Fruit fly (Drosophila melanogaster) whole organism, embryonic: ENCODE data around the gene unc-4.

Experiments used
- Aef1 ChIP-seq: fragments of 200-800 bp; sonication (Bioruptor generic); IDR thresholded peaks from 3 replicates; pipeline ENCODE4 v1.3.6; 2022; ENCODE audit warnings: missing biosample characterization, missing genetic modification characterization
- B-H1 ChIP-seq: fragments of 200-800 bp; sonication (Bioruptor generic); IDR thresholded peaks from 3 replicates; pipeline ENCODE4 v1.3.6; 2022; ENCODE audit warnings: missing biosample characterization, missing genetic modification characterization
- Blimp-1 ChIP-seq: fragments of 200-800 bp; sonication (Bioruptor generic); optimal IDR thresholded peaks from 3 replicates; lab custom pipeline; 2018; ENCODE audit warnings: missing biosample characterization, missing genetic modification characterization, mild to moderate bottlenecking, moderate library complexity, missing genetic modification reagents
- CG12155 ChIP-seq: fragments of 200-800 bp; sonication (Bioruptor generic); optimal IDR thresholded peaks from 3 replicates; lab custom pipeline; 2016; ENCODE audit warnings: missing biosample characterization, missing genetic modification characterization
- CG14860 ChIP-seq: fragments of 200-800 bp; sonication (Bioruptor generic); IDR thresholded peaks from 3 replicates; pipeline ENCODE4 v1.3.6; 2022; ENCODE audit warnings: missing biosample characterization, missing genetic modification characterization; ENCODE audit not compliant: partially characterized antibody
- CG1603 ChIP-seq: fragments of 200-800 bp; sonication (Bioruptor generic); optimal IDR thresholded peaks from 2 replicates; lab custom pipeline; 2019; ENCODE audit warnings: missing biosample characterization, mild to moderate bottlenecking, missing genetic modification characterization, moderate library complexity
- CG16779 ChIP-seq: fragments of 200-800 bp; sonication (Bioruptor generic); IDR thresholded peaks from 2 replicates; pipeline ENCODE4 v1.3.6; 2022; ENCODE audit warnings: missing biosample characterization, missing genetic modification characterization
- CG16813 ChIP-seq: fragments of 200-800 bp; sonication (Bioruptor generic); IDR thresholded peaks from 3 replicates; pipeline ENCODE4 v1.3.6; 2022; ENCODE audit warnings: missing biosample characterization, missing genetic modification characterization; ENCODE audit not compliant: partially characterized antibody
- CG17361 ChIP-seq: fragments of 200-800 bp; sonication (Bioruptor generic); IDR thresholded peaks from 3 replicates; pipeline ENCODE4 v1.3.6; 2022; ENCODE audit warnings: missing biosample characterization, missing genetic modification characterization
- CG17912 ChIP-seq: fragments of 200-800 bp; sonication (Bioruptor generic); optimal IDR thresholded peaks from 2 replicates; lab custom pipeline; 2018; ENCODE audit warnings: missing biosample characterization, mild to moderate bottlenecking, missing genetic modification characterization
- CG1832 ChIP-seq: fragments of 200-800 bp; sonication (Bioruptor generic); optimal IDR thresholded peaks from 2 replicates; lab custom pipeline; 2017; ENCODE audit warnings: missing biosample characterization, mild to moderate bottlenecking, missing genetic modification characterization, inconsistent platforms
- CG6175 ChIP-seq: fragments of 200-800 bp; sonication (Bioruptor generic); IDR thresholded peaks from 3 replicates; pipeline ENCODE4 v1.3.6; 2022; ENCODE audit warnings: missing biosample characterization, missing genetic modification characterization
- CG7271 ChIP-seq: fragments of 200-800 bp; sonication (Bioruptor generic); optimal IDR thresholded peaks from 2 replicates; lab custom pipeline; 2018; ENCODE audit warnings: missing biosample characterization, mild to moderate bottlenecking, missing genetic modification characterization, moderate library complexity
- CG7987 ChIP-seq: fragments of 200-800 bp; sonication (Bioruptor generic); optimal IDR thresholded peaks from 2 replicates; lab custom pipeline; 2018; ENCODE audit warnings: missing biosample characterization, mild to moderate bottlenecking, missing genetic modification characterization, moderate library complexity
- CG9817 ChIP-seq: fragments of 200-800 bp; sonication (Bioruptor generic); optimal IDR thresholded peaks from 2 replicates; lab custom pipeline; 2018; ENCODE audit warnings: missing biosample characterization, mild to moderate bottlenecking, missing genetic modification characterization, moderate library complexity
- CHES-1-like ChIP-seq: fragments of 200-800 bp; sonication (Bioruptor generic); optimal IDR thresholded peaks from 2 replicates; lab custom pipeline; 2016; ENCODE audit warnings: missing biosample characterization, missing genetic modification characterization
- Chrac-16 ChIP-seq: fragments of 200-800 bp; sonication (Bioruptor generic); optimal IDR thresholded peaks from 3 replicates; lab custom pipeline; 2016; ENCODE audit warnings: missing biosample characterization, missing genetic modification characterization
- Doc3 ChIP-seq: fragments of 200-800 bp; sonication (Bioruptor generic); IDR thresholded peaks from 3 replicates; pipeline ENCODE4 v1.3.6; 2022; ENCODE audit warnings: missing biosample characterization, missing genetic modification characterization; ENCODE audit not compliant: partially characterized antibody
- Hmr ChIP-seq: fragments of 200-800 bp; sonication (Bioruptor generic); optimal IDR thresholded peaks from 3 replicates; lab custom pipeline; 2017; ENCODE audit warnings: mild to moderate bottlenecking, missing biosample characterization, missing genetic modification reagents, missing genetic modification characterization
- Lpt ChIP-seq: fragments of >200 bp; optimal IDR thresholded peaks from 2 replicates; lab custom pipeline; 2018; ENCODE audit warnings: missing biosample characterization, missing genetic modification characterization
- NFAT ChIP-seq: fragments of 200-800 bp; sonication (Bioruptor generic); IDR thresholded peaks from 2 replicates; pipeline ENCODE4 v1.3.6; 2022; ENCODE audit warnings: missing biosample characterization, missing genetic modification characterization
- Optix ChIP-seq: fragments of 200-800 bp; sonication (Bioruptor generic); IDR thresholded peaks from 3 replicates; pipeline ENCODE4 v1.3.6; 2022; ENCODE audit warnings: missing biosample characterization, missing genetic modification characterization
- Scr ChIP-seq: fragments of 200-800 bp; sonication (Bioruptor generic); IDR thresholded peaks from 2 replicates; pipeline ENCODE4 v1.3.6; 2022; ENCODE audit warnings: missing biosample characterization, missing genetic modification characterization; ENCODE audit not compliant: partially characterized antibody
- Side ChIP-seq: fragments of 200-800 bp; sonication (Bioruptor generic); optimal IDR thresholded peaks from 2 replicates; lab custom pipeline; 2016; ENCODE audit warnings: missing biosample characterization, missing genetic modification characterization
- Sox102F ChIP-seq: fragments of 200-800 bp; sonication (Bioruptor generic); optimal IDR thresholded peaks from 2 replicates; lab custom pipeline; 2018; ENCODE audit warnings: missing biosample characterization, mild to moderate bottlenecking, missing genetic modification characterization, moderate library complexity
- bab2 ChIP-seq: fragments of 200-800 bp; sonication (Bioruptor generic); optimal IDR thresholded peaks from 2 replicates; lab custom pipeline; 2016; ENCODE audit warnings: missing biosample characterization, missing genetic modification characterization
- br ChIP-seq: fragments of >200 bp; optimal IDR thresholded peaks from 2 replicates; lab custom pipeline; 2017
- bsh ChIP-seq, 2 experiments: fragments of 200-800 bp; sonication (Bioruptor generic); optimal IDR thresholded peaks; 2 replicates each; lab custom pipeline; 2017 to 2018; ENCODE audit warnings: mild to moderate bottlenecking in 2 of 2, missing biosample characterization in 2 of 2, missing genetic modification characterization in 2 of 2, moderate library complexity in 1 of 2
- chif ChIP-seq, 2 experiments: fragments of 200-800 bp; sonication (Bioruptor generic); optimal IDR thresholded peaks; 3 replicates each; lab custom pipeline; 2016; ENCODE audit warnings: missing biosample characterization in 2 of 2, missing genetic modification characterization in 2 of 2
- chm ChIP-seq: fragments of 200-800 bp; sonication (Bioruptor generic); IDR thresholded peaks from 2 replicates; pipeline ENCODE4 v1.3.6; 2022; ENCODE audit warnings: missing biosample characterization, missing genetic modification characterization
- crc ChIP-seq: fragments of 200-800 bp; sonication (Bioruptor generic); optimal IDR thresholded peaks from 2 replicates; lab custom pipeline; 2016; ENCODE audit warnings: missing biosample characterization, missing genetic modification characterization
- esg ChIP-seq: fragments of 200-800 bp; sonication (Bioruptor generic); conservative IDR thresholded peaks from 2 replicates; pipeline ENCODE4 v1.3.6; 2022; ENCODE audit warnings: missing biosample characterization, missing genetic modification characterization
- gcm ChIP-seq: fragments of 200-800 bp; sonication (Bioruptor generic); optimal IDR thresholded peaks from 2 replicates; lab custom pipeline; 2019; ENCODE audit warnings: missing biosample characterization, mild to moderate bottlenecking, missing genetic modification characterization, moderate library complexity
- her ChIP-seq: fragments of 200-800 bp; sonication (Bioruptor generic); optimal IDR thresholded peaks from 2 replicates; lab custom pipeline; 2016; ENCODE audit warnings: missing biosample characterization, missing genetic modification characterization
- kah ChIP-seq: fragments of 200-800 bp; sonication (Bioruptor generic); optimal IDR thresholded peaks from 2 replicates; lab custom pipeline; 2018; ENCODE audit warnings: missing biosample characterization, mild to moderate bottlenecking, missing genetic modification characterization
- knrl ChIP-seq: fragments of 200-800 bp; sonication (Bioruptor generic); IDR thresholded peaks from 3 replicates; pipeline ENCODE4 v1.3.6; 2022; ENCODE audit warnings: missing biosample characterization, missing genetic modification characterization; ENCODE audit not compliant: partially characterized antibody
- lola ChIP-seq, 3 experiments: fragments of >200 bp in 2 of 3; fragments of 200-800 bp in 1 of 3; sonication (Bioruptor generic) in 1 of 3; optimal IDR thresholded peaks; 2 replicates each; lab custom pipeline; 2017 to 2019; ENCODE audit warnings: missing biosample characterization in 3 of 3, missing genetic modification characterization in 3 of 3, mild to moderate bottlenecking in 1 of 3, moderate library complexity in 1 of 3
- lov ChIP-seq, 2 experiments: fragments of 200-800 bp in 1 of 2; fragments of >200 bp in 1 of 2; sonication (Bioruptor generic) in 1 of 2; IDR thresholded peaks in 1 of 2; optimal IDR thresholded peaks in 1 of 2; 2 replicates in 1 of 2; 3 replicates in 1 of 2; pipeline versions ENCODE4 v1.3.6 to Lab custom; 2017 to 2022; ENCODE audit warnings: missing biosample characterization in 1 of 2, missing genetic modification characterization in 1 of 2
- maf-S ChIP-seq: fragments of 200-800 bp; sonication (Bioruptor generic); optimal IDR thresholded peaks from 2 replicates; lab custom pipeline; 2016; ENCODE audit warnings: missing biosample characterization, missing genetic modification characterization
- otp ChIP-seq: fragments of 200-800 bp; sonication (Bioruptor generic); IDR thresholded peaks from 3 replicates; pipeline ENCODE4, ENCODE4 v1.3.6; 2022; ENCODE audit warnings: missing biosample characterization, missing genetic modification characterization
- pb ChIP-seq: fragments of 200-800 bp; sonication (Bioruptor generic); optimal IDR thresholded peaks from 3 replicates; lab custom pipeline; 2016; ENCODE audit warnings: missing biosample characterization, missing genetic modification characterization
- prd ChIP-seq, 3 experiments: fragments of >200 bp in 2 of 3; fragments of 200-800 bp in 1 of 3; sonication (Bioruptor generic) in 1 of 3; optimal IDR thresholded peaks in 2 of 3; IDR thresholded peaks in 1 of 3; 2 replicates in 2 of 3; 3 replicates in 1 of 3; pipeline versions ENCODE4 v1.3.6 to Lab custom; 2017 to 2022; ENCODE audit warnings: missing biosample characterization in 1 of 3, missing genetic modification characterization in 1 of 3
- psq ChIP-seq: fragments of 200-800 bp; sonication (Bioruptor generic); optimal IDR thresholded peaks from 2 replicates; lab custom pipeline; 2017; ENCODE audit warnings: missing biosample characterization, missing genetic modification characterization
- pzg ChIP-seq: fragments of 200-800 bp; sonication (Bioruptor generic); optimal IDR thresholded peaks from 3 replicates; lab custom pipeline; 2018; ENCODE audit warnings: missing biosample characterization, mild to moderate bottlenecking, missing genetic modification characterization, moderate library complexity
- sens ChIP-seq: fragments of 200-800 bp; sonication (Bioruptor generic); peaks from one replicate; lab custom pipeline; 2016; ENCODE audit warnings: missing biosample characterization, missing genetic modification characterization
- seq ChIP-seq: fragments of 200-800 bp; sonication (Bioruptor generic); IDR thresholded peaks from 2 replicates; pipeline ENCODE4 v1.3.6; 2022; ENCODE audit warnings: missing biosample characterization, missing genetic modification characterization
- tup ChIP-seq: fragments of 200-800 bp; sonication (Bioruptor generic); optimal IDR thresholded peaks from 2 replicates; lab custom pipeline; 2016; ENCODE audit warnings: missing biosample characterization, mild to moderate bottlenecking, missing genetic modification characterization, moderate library complexity
- vvl ChIP-seq: fragments of 200-800 bp; sonication (Bioruptor generic); IDR thresholded peaks from 2 replicates; pipeline ENCODE4 v1.3.6; 2022; ENCODE audit warnings: missing biosample characterization, missing genetic modification characterization
- wek ChIP-seq: fragments of 200-800 bp; sonication (Bioruptor generic); optimal IDR thresholded peaks from 3 replicates; lab custom pipeline; 2018; ENCODE audit warnings: missing biosample characterization, mild to moderate bottlenecking, missing genetic modification characterization, moderate library complexity

unc-4 gene

DNA sequence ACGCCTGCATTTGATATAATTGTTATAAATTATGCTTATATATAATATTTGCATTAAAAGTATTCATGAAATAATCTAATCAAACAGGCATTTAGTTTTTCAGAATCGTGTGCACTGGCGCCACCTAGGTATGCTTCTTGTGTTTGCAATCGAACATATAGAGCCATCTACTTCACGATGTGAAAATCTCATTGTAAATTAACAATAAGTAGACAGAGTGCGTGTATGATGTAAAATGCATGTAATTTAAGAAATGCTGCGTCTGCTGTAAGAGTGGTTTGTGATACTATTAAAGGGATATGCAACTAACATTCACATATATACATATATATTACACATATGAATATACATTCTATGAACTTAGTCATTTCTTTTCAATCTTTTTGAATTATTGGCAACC lies 51.9 kb downstream of the unc-4 start (continued):
- no peak for TF ChIP-seq crc
- TF ChIP-seq Lpt, result no peak
- TF ChIP-seq otp, result no peak
- TF ChIP-seq CG16779 (GFP tag; lab: Robert Waterston, UW), result no peak
- no peak for TF ChIP-seq kah
- TF ChIP-seq br (lab: Kevin White, UChicago), result no peak
- TF ChIP-seq Scr (GFP tag; lab: Robert Waterston, UW), result no peak
- peak; percentile 57 for TF ChIP-seq CG9817 (tag; lab: Kevin White, UChicago)
- peak; percentile 17 for TF ChIP-seq pzg (GFP tag; lab: Kevin White, UChicago)
- peak; percentile 29 for TF ChIP-seq Sox102F (GFP tag; lab: Kevin White, UChicago)
- TF ChIP-seq CG6175 (GFP tag; lab: Robert Waterston, UW), result no peak
- TF ChIP-seq NFAT (GFP tag; lab: Robert Waterston, UW), result peak; percentile 48
- TF ChIP-seq CG17912 (GFP tag; lab: Kevin White, UChicago), result peak; percentile 21
- TF ChIP-seq Hmr (GFP tag; lab: Kevin White, UChicago), result peak; percentile 45
- TF ChIP-seq gcm (GFP tag; lab: Kevin White, UChicago), result no peak
- TF ChIP-seq tup (GFP tag; lab: Kevin White, UChicago), result no peak
- no peak for TF ChIP-seq B-H1 (GFP tag; lab: Robert Waterston, UW)
- TF ChIP-seq her (GFP tag; lab: Kevin White, UChicago), result no peak
- TF ChIP-seq Side (GFP tag; lab: Kevin White, UChicago), result no peak
- TF ChIP-seq Aef1, result 0 out of 3 replicates have a peak, but pooled peaks have one; percentile 16
- 0 out of 3 replicates have a peak, but pooled peaks have one; percentile 33 for TF ChIP-seq CG16813 (GFP tag; lab: Robert Waterston, UW)
- no peak for TF ChIP-seq pb
- TF ChIP-seq CG1603, result peak; percentile 52
- peak; percentile 10; the same call in 1 of the 2 replicates for TF ChIP-seq vvl (GFP tag; lab: Robert Waterston, UW)
- no peak for TF ChIP-seq esg (GFP tag; lab: Robert Waterston, UW)
- TF ChIP-seq CHES-1-like (GFP tag; lab: Kevin White, UChicago), result no peak
- no peak for TF ChIP-seq maf-S (GFP tag; lab: Kevin White, UChicago)
- TF ChIP-seq CG14860 (GFP tag; lab: Robert Waterston, UW), result no peak
- TF ChIP-seq Doc3, result no peak
- peak; percentile 27 for TF ChIP-seq Chrac-16 (GFP tag; lab: Kevin White, UChicago)
- TF ChIP-seq lola (GFP tag; optimal IDR thresholded peaks at IDR 0.05; lab: Kevin White, UChicago), result no peak
- TF ChIP-seq Blimp-1 (GFP tag; lab: Kevin White, UChicago), result peak; percentile 26
- no peak for TF ChIP-seq CG1832 (GFP tag; lab: Kevin White, UChicago)
- TF ChIP-seq CG7987, result peak; percentile 1
- TF ChIP-seq seq (GFP tag; lab: Robert Waterston, UW), result no peak
- TF ChIP-seq CG7271 (tag; lab: Kevin White, UChicago), result no peak
- no peak for TF ChIP-seq Optix (GFP tag; lab: Robert Waterston, UW)
- no peak for TF ChIP-seq prd (optimal IDR thresholded peaks at IDR 0.05; lab: Kevin White, UChicago)
- TF ChIP-seq prd (GFP tag; IDR thresholded peaks at IDR 0.05; lab: Robert Waterston, UW), result 0 out of 3 replicates have a peak, but pooled peaks have one; percentile 26
- TF ChIP-seq bab2 (GFP tag; lab: Kevin White, UChicago), result peak; percentile 3
- TF ChIP-seq chm (GFP tag; lab: Robert Waterston, UW), result no peak
- peak; percentile 62 for TF ChIP-seq sens
- peak in 1 of 2 experiments; percentile 2 for TF ChIP-seq bsh (GFP tag; optimal IDR thresholded peaks at IDR 0.05; lab: Kevin White, UChicago)
- TF ChIP-seq psq, result no peak
- peak; percentile 66; the same call in 1 of the 3 replicates for TF ChIP-seq knrl (GFP tag; lab: Robert Waterston, UW)
- no peak for TF ChIP-seq lov (optimal IDR thresholded peaks at IDR 0.05; lab: Kevin White, UChicago)
- no peak for TF ChIP-seq lov (GFP tag; IDR thresholded peaks at IDR 0.05; lab: Robert Waterston, UW)
- no peak for TF ChIP-seq wek (GFP tag; lab: Kevin White, UChicago)
- peak; percentile 13 to 29 for TF ChIP-seq chif (GFP tag; optimal IDR thresholded peaks at IDR 0.05; lab: Kevin White, UChicago)
- no peak for TF ChIP-seq CG12155 (GFP tag; lab: Kevin White, UChicago)
- peak; percentile 39; the same call in 1 of the 3 replicates for TF ChIP-seq CG17361
